Fruit fly (Drosophila melanogaster) whole organism, embryonic: ENCODE results near the gene CG14958.

Source experiments
- Adf1 ChIP-seq: fragments of 200-800 bp; sonication (Bioruptor generic); IDR thresholded peaks from 2 replicates; pipeline ENCODE4 v1.3.6; 2022; ENCODE audit warnings: missing biosample characterization, missing genetic modification characterization
- Atf-2 ChIP-seq: fragments of 200-800 bp; sonication (Bioruptor generic); optimal IDR thresholded peaks from 2 replicates; lab custom pipeline; 2016; ENCODE audit warnings: missing biosample characterization, missing genetic modification characterization
- BEAF-32 ChIP-seq: fragments of 200-800 bp; sonication (Bioruptor generic); optimal IDR thresholded peaks from 3 replicates; lab custom pipeline; 2017; ENCODE audit warnings: missing biosample characterization, missing genetic modification characterization, mild to moderate bottlenecking, moderate library complexity, missing genetic modification reagents
- Bgb ChIP-seq: fragments of 200-800 bp; sonication (Bioruptor generic); IDR thresholded peaks from 2 replicates; pipeline ENCODE4 v1.3.6; 2022; ENCODE audit warnings: missing biosample characterization, missing genetic modification characterization; ENCODE audit not compliant: partially characterized antibody
- CG13775 ChIP-seq: fragments of 200-800 bp; sonication (Bioruptor generic); optimal IDR thresholded peaks from 3 replicates; lab custom pipeline; 2017; ENCODE audit warnings: missing biosample characterization, mild to moderate bottlenecking, missing genetic modification characterization
- CG15696 ChIP-seq: fragments of 200-800 bp; sonication (Bioruptor generic); optimal IDR thresholded peaks from 2 replicates; lab custom pipeline; 2019; ENCODE audit warnings: missing biosample characterization, mild to moderate bottlenecking, missing genetic modification characterization, moderate library complexity
- CG18262 ChIP-seq: fragments of 200-800 bp; optimal IDR thresholded peaks from 3 replicates; lab custom pipeline; 2019; ENCODE audit warnings: missing biosample characterization, mild to moderate bottlenecking, missing genetic modification characterization, moderate library complexity
- CG31224 ChIP-seq: fragments of 200-800 bp; sonication (Bioruptor generic); IDR thresholded peaks from 2 replicates; pipeline ENCODE4 v1.3.6; 2022; ENCODE audit warnings: missing biosample characterization, missing genetic modification characterization
- CG31441 ChIP-seq: fragments of 200-800 bp; sonication (Bioruptor generic); IDR thresholded peaks from 2 replicates; pipeline ENCODE4 v1.3.6; 2022; ENCODE audit warnings: missing biosample characterization, missing genetic modification characterization
- CG34422 ChIP-seq: fragments of 200-800 bp; sonication (Bioruptor generic); IDR thresholded peaks from 3 replicates; pipeline ENCODE4 v1.3.6; 2022; ENCODE audit warnings: missing biosample characterization, missing genetic modification characterization
- CG4730 ChIP-seq: fragments of 200-800 bp; sonication (Bioruptor generic); IDR thresholded peaks from 2 replicates; pipeline ENCODE4 v1.3.6; 2022; ENCODE audit warnings: missing biosample characterization, missing genetic modification characterization
- CG5245 ChIP-seq: fragments of 200-800 bp; sonication (Bioruptor generic); optimal IDR thresholded peaks from 3 replicates; lab custom pipeline; 2016; ENCODE audit warnings: missing biosample characterization, missing genetic modification characterization
- CG6654 ChIP-seq: fragments of 200-800 bp; sonication (Bioruptor generic); optimal IDR thresholded peaks from 2 replicates; lab custom pipeline; 2017; ENCODE audit warnings: missing biosample characterization, mild to moderate bottlenecking, missing genetic modification characterization
- CG8281 ChIP-seq: fragments of 200-800 bp; sonication (Bioruptor generic); optimal IDR thresholded peaks from 2 replicates; lab custom pipeline; 2018; ENCODE audit warnings: missing biosample characterization, mild to moderate bottlenecking, missing genetic modification characterization, moderate library complexity
- CG8478 ChIP-seq: fragments of >200 bp; optimal IDR thresholded peaks from 2 replicates; lab custom pipeline; 2018
- CG9932 ChIP-seq: fragments of 200-800 bp; sonication (Bioruptor generic); IDR thresholded peaks from 2 replicates; pipeline ENCODE4 v1.3.6; 2022; ENCODE audit warnings: missing biosample characterization, missing genetic modification characterization
- Dref ChIP-seq: fragments of 200-800 bp; sonication (Bioruptor generic); IDR thresholded peaks from 2 replicates; pipeline ENCODE4 v1.3.6; 2022; ENCODE audit warnings: missing biosample characterization, missing genetic modification characterization
- Fer3 ChIP-seq: fragments of 200-800 bp; sonication (Bioruptor generic); optimal IDR thresholded peaks from 2 replicates; lab custom pipeline; 2018; ENCODE audit warnings: missing biosample characterization, mild to moderate bottlenecking, missing genetic modification characterization, moderate library complexity
- Gsc ChIP-seq: fragments of 200-800 bp; sonication (Bioruptor generic); IDR thresholded peaks from 2 replicates; pipeline ENCODE4 v1.3.6; 2022; ENCODE audit warnings: missing biosample characterization, missing genetic modification characterization
- HHEX ChIP-seq: fragments of 200-800 bp; sonication (Bioruptor generic); optimal IDR thresholded peaks from 3 replicates; lab custom pipeline; 2017; ENCODE audit warnings: missing biosample characterization, mild to moderate bottlenecking, missing genetic modification characterization, missing genetic modification reagents
- Hey ChIP-seq: fragments of 200-800 bp; sonication (Bioruptor generic); optimal IDR thresholded peaks from 3 replicates; lab custom pipeline; 2018; ENCODE audit warnings: missing biosample characterization, mild to moderate bottlenecking, missing genetic modification characterization
- Myb ChIP-seq: fragments of 200-800 bp; sonication (Bioruptor generic); optimal IDR thresholded peaks from 2 replicates; lab custom pipeline; 2016; ENCODE audit warnings: missing biosample characterization, missing genetic modification characterization
- Oli ChIP-seq: fragments of 200-800 bp; sonication (Bioruptor generic); optimal IDR thresholded peaks from 2 replicates; lab custom pipeline; 2018; ENCODE audit warnings: missing biosample characterization, mild to moderate bottlenecking, missing genetic modification characterization, moderate library complexity
- bbx ChIP-seq: fragments of 200-800 bp; sonication (Bioruptor generic); IDR thresholded peaks from 2 replicates; pipeline ENCODE4 v1.3.6; 2022; ENCODE audit warnings: missing biosample characterization, missing genetic modification characterization; ENCODE audit not compliant: partially characterized antibody
- cato ChIP-seq: fragments of 200-800 bp; sonication (Bioruptor generic); optimal IDR thresholded peaks from 2 replicates; lab custom pipeline; 2016; ENCODE audit warnings: missing biosample characterization, missing genetic modification characterization, borderline replicate concordance
- dati ChIP-seq: fragments of 200-800 bp; sonication (Bioruptor generic); IDR thresholded peaks from 2 replicates; pipeline ENCODE4 v1.3.6; 2022; ENCODE audit warnings: missing biosample characterization, missing genetic modification characterization
- dimm ChIP-seq: fragments of 200-800 bp; sonication (Bioruptor generic); IDR thresholded peaks from 2 replicates; pipeline ENCODE4 v1.3.6; 2022; ENCODE audit warnings: missing biosample characterization, missing genetic modification characterization
- esg ChIP-seq: fragments of 200-800 bp; sonication (Bioruptor generic); conservative IDR thresholded peaks from 2 replicates; pipeline ENCODE4 v1.3.6; 2022; ENCODE audit warnings: missing biosample characterization, missing genetic modification characterization
- fu2 ChIP-seq: fragments of 200-800 bp; sonication (Bioruptor generic); optimal IDR thresholded peaks from 2 replicates; lab custom pipeline; 2016; ENCODE audit warnings: missing biosample characterization, missing genetic modification characterization
- gcm ChIP-seq: fragments of 200-800 bp; sonication (Bioruptor generic); optimal IDR thresholded peaks from 2 replicates; lab custom pipeline; 2019; ENCODE audit warnings: missing biosample characterization, mild to moderate bottlenecking, missing genetic modification characterization, moderate library complexity
- gfzf ChIP-seq: fragments of 200-800 bp; sonication (Bioruptor generic); optimal IDR thresholded peaks from 2 replicates; lab custom pipeline; 2016; ENCODE audit warnings: missing biosample characterization, mild to moderate bottlenecking, missing genetic modification characterization, moderate library complexity
- grn ChIP-seq: fragments of 200-800 bp; sonication (Bioruptor generic); optimal IDR thresholded peaks from 3 replicates; lab custom pipeline; 2017; ENCODE audit warnings: missing biosample characterization, missing genetic modification characterization
- ham ChIP-seq: fragments of 200-800 bp; sonication (Bioruptor generic); IDR thresholded peaks from 2 replicates; pipeline ENCODE4 v1.3.6; 2022; ENCODE audit warnings: missing biosample characterization, missing genetic modification characterization
- hkb ChIP-seq, 2 experiments: fragments of 200-800 bp in 1 of 2; fragments of >200 bp in 1 of 2; sonication (Bioruptor generic) in 1 of 2; IDR thresholded peaks in 1 of 2; optimal IDR thresholded peaks in 1 of 2; 2 replicates each; pipeline versions ENCODE4 v1.3.6 to Lab custom; 2017 to 2022; ENCODE audit warnings: missing biosample characterization in 1 of 2, missing genetic modification characterization in 1 of 2
- nerfin-2 ChIP-seq: fragments of 200-800 bp; sonication (Bioruptor generic); IDR thresholded peaks from 2 replicates; pipeline ENCODE4 v1.3.6; 2022; ENCODE audit warnings: missing biosample characterization, missing genetic modification characterization; ENCODE audit not compliant: partially characterized antibody
- rib ChIP-seq: fragments of 200-800 bp; sonication (Bioruptor generic); IDR thresholded peaks from 2 replicates; pipeline ENCODE4 v1.3.6; 2022; ENCODE audit warnings: missing biosample characterization, missing genetic modification characterization
- salm ChIP-seq: fragments of 200-800 bp; sonication (Bioruptor generic); optimal IDR thresholded peaks from 2 replicates; lab custom pipeline; 2018; ENCODE audit warnings: missing biosample characterization, mild to moderate bottlenecking, missing genetic modification characterization
- seq ChIP-seq: fragments of 200-800 bp; sonication (Bioruptor generic); IDR thresholded peaks from 2 replicates; pipeline ENCODE4 v1.3.6; 2022; ENCODE audit warnings: missing biosample characterization, missing genetic modification characterization
- sim ChIP-seq: fragments of 200-800 bp; sonication (Bioruptor generic); IDR thresholded peaks from 2 replicates; pipeline ENCODE4 v1.3.6; 2022; ENCODE audit warnings: missing biosample characterization, missing genetic modification characterization
- tgo ChIP-seq: fragments of 200-800 bp; sonication (Bioruptor generic); IDR thresholded peaks from 3 replicates; pipeline ENCODE4 v1.3.6; 2022; ENCODE audit warnings: missing biosample characterization, missing genetic modification characterization
- trem ChIP-seq: fragments of 200-800 bp; optimal IDR thresholded peaks from 3 replicates; lab custom pipeline; 2019; ENCODE audit warnings: missing biosample characterization, mild to moderate bottlenecking, missing genetic modification characterization, moderate library complexity
- twi ChIP-seq: fragments of 200-800 bp; optimal IDR thresholded peaks from 2 replicates; lab custom pipeline; 2019; ENCODE audit warnings: missing biosample characterization, mild to moderate bottlenecking, missing genetic modification characterization, moderate library complexity
- tx ChIP-seq: fragments of 200-800 bp; sonication (Bioruptor generic); optimal IDR thresholded peaks from 2 replicates; lab custom pipeline; 2016; ENCODE audit warnings: missing biosample characterization, missing genetic modification characterization
- vvl ChIP-seq: fragments of 200-800 bp; sonication (Bioruptor generic); IDR thresholded peaks from 2 replicates; pipeline ENCODE4 v1.3.6; 2022; ENCODE audit warnings: missing biosample characterization, missing genetic modification characterization
- zen2 ChIP-seq: fragments of 200-800 bp; sonication (Bioruptor generic); IDR thresholded peaks from 3 replicates; pipeline ENCODE4 v1.3.6; 2022; ENCODE audit warnings: missing biosample characterization, missing genetic modification characterization; ENCODE audit not compliant: partially characterized antibody

Gene CG14958

DNA sequence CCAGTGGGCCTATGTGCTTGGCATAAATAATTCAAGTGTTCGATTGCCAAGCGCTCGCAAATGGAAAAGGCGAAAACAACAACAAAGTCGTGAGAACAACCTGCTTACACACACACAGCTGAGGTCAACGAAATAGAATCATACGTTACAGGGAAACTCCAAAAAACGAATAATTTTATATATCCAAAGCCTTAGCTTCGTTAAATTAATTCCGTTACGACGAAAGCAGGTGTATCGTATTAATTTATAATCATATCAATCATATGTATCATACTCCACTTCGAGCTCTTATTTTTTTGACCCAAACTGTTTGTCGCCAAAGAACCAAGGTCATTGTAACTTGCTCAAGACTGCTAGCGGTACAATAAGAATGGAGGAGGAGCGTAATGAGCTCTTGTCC lies 10.3 kb upstream of the CG14958 start (continued):
- TF ChIP-seq CG18262 (tag; lab: Kevin White, UChicago) (peak; percentile 89), CG4730 (GFP tag; lab: Robert Waterston, UW) (peak; percentile 82), grn (GFP tag; lab: Kevin White, UChicago) (no peak), salm (tag; lab: Kevin White, UChicago) (no peak), CG8478 (lab: Kevin White, UChicago) (no peak), CG15696 (tag; lab: Kevin White, UChicago) (peak; percentile 77), CG9932 (GFP tag; lab: Robert Waterston, UW) (peak; percentile 70), nerfin-2 (GFP tag; lab: Robert Waterston, UW) (no peak), CG8281 (tag; lab: Kevin White, UChicago) (peak; percentile 73), vvl (GFP tag; lab: Robert Waterston, UW) (peak; percentile 94), Myb (GFP tag; lab: Kevin White, UChicago) (peak; percentile 48), tgo (GFP tag; lab: Robert Waterston, UW) (peak; percentile 87), tx (peak; percentile 35), Fer3 (tag; lab: Kevin White, UChicago) (peak; percentile 89), gfzf (GFP tag; lab: Kevin White, UChicago) (no peak), BEAF-32 (no peak), Hey (tag; lab: Kevin White, UChicago) (no peak), seq (GFP tag; lab: Robert Waterston, UW) (peak; percentile 82), cato (GFP tag; lab: Kevin White, UChicago) (peak; percentile 45), esg (peak; percentile 71), CG34422 (GFP tag; lab: Robert Waterston, UW) (peak; percentile 89), bbx (no peak), Dref (GFP tag; lab: Robert Waterston, UW) (no peak), zen2 (GFP tag; lab: Robert Waterston, UW) (no peak), Oli (peak; percentile 87), hkb (optimal IDR thresholded peaks at IDR 0.05; lab: Kevin White, UChicago) (no peak), hkb (GFP tag; IDR thresholded peaks at IDR 0.05; lab: Robert Waterston, UW) (peak; percentile 95), Atf-2 (GFP tag; lab: Kevin White, UChicago) (peak; percentile 58), gcm (no peak), ham (GFP tag; lab: Robert Waterston, UW) (peak; percentile 42; the same call in 1 of the 2 replicates), CG31224 (peak; percentile 82), CG6654 (GFP tag; lab: Kevin White, UChicago) (peak; percentile 64), dimm (GFP tag; lab: Robert Waterston, UW) (peak; percentile 43; the same call in 1 of the 2 replicates), Bgb (GFP tag; lab: Robert Waterston, UW) (no peak), CG31441 (no peak), CG5245 (GFP tag; lab: Kevin White, UChicago) (peak; percentile 84), dati (GFP tag; lab: Robert Waterston, UW) (peak; percentile 77), CG13775 (GFP tag; lab: Kevin White, UChicago) (peak; percentile 78), HHEX (GFP tag; lab: Kevin White, UChicago) (peak; percentile 89), rib (GFP tag; lab: Robert Waterston, UW) (0 out of 2 replicates have a peak, but pooled peaks have one; percentile 40), Gsc (GFP tag; lab: Robert Waterston, UW) (peak; percentile 57; the same call in 1 of the 2 replicates), fu2 (GFP tag; lab: Kevin White, UChicago) (peak; percentile 43), trem (tag; lab: Kevin White, UChicago) (peak; percentile 87), Adf1 (GFP tag; lab: Robert Waterston, UW) (peak; percentile 41; the same call in 1 of the 2 replicates), sim (GFP tag; lab: Robert Waterston, UW) (peak; percentile 78), twi (tag; lab: Kevin White, UChicago) (no peak)
